Worm (Caenorhabditis elegans) whole organism, L4 larva: ENCODE results near the gene ZK105.8.
A peak's percentile ranks its signal among the peaks of the same experiment; 100 is the strongest.

Experiments
- F37D6.2 ChIP-seq: sonication (generic microtip); optimal IDR thresholded peaks from 2 replicates; lab custom pipeline; 2016; ENCODE audit warnings: mild to moderate bottlenecking, missing genetic modification characterization, missing compliant biosample characterization
- F49E8.2 ChIP-seq: sonication (generic microtip); optimal IDR thresholded peaks from 2 replicates; lab custom pipeline; 2016; ENCODE audit warnings: missing compliant biosample characterization, mild to moderate bottlenecking, missing genetic modification characterization, borderline replicate concordance
- T20F7.1 ChIP-seq: fragments of 200-800 bp; sonication (Bioruptor generic); optimal IDR thresholded peaks from 2 replicates; lab custom pipeline; 2018; ENCODE audit warnings: mild to moderate bottlenecking, missing genetic modification characterization, missing compliant biosample characterization
- Y48G9A.11 ChIP-seq: fragments of 200-800 bp; sonication (Bioruptor generic); IDR thresholded peaks from 2 replicates; pipeline ENCODE4 v1.3.6; 2022; ENCODE audit warnings: missing genetic modification reagents, missing genetic modification characterization, missing compliant biosample characterization
- ceh-28 ChIP-seq: fragments of 150-350 bp; optimal IDR thresholded peaks from 2 replicates; lab custom pipeline; 2014; ENCODE audit warnings: missing biosample characterization, missing genetic modification reagents, missing genetic modification characterization
- ceh-82 ChIP-seq: sonication (generic microtip); optimal IDR thresholded peaks from 2 replicates; lab custom pipeline; 2017; ENCODE audit warnings: missing biosample characterization, missing genetic modification characterization
- daf-19 ChIP-seq: fragments of 200-800 bp; sonication (Bioruptor generic); conservative IDR thresholded peaks from 2 replicates; pipeline ENCODE4 v1.3.6; 2022; ENCODE audit warnings: missing genetic modification characterization, missing compliant biosample characterization
- daf-8 ChIP-seq: fragments of 200-800 bp; sonication (Bioruptor generic); IDR thresholded peaks from 2 replicates; pipeline ENCODE4 v1.3.6; 2022; ENCODE audit warnings: missing genetic modification characterization, missing compliant biosample characterization
- dmd-8 ChIP-seq: fragments of 200-800 bp; sonication (Bioruptor generic); IDR thresholded peaks from 2 replicates; pipeline ENCODE4 v1.3.6; 2022; ENCODE audit warnings: missing genetic modification characterization, missing compliant biosample characterization
- dmd-9 ChIP-seq: fragments of 200-800 bp; sonication (Bioruptor generic); IDR thresholded peaks from 2 replicates; pipeline ENCODE4 v1.3.6; 2022; ENCODE audit warnings: missing genetic modification reagents, missing genetic modification characterization, missing compliant biosample characterization
- duxl-1 ChIP-seq: sonication (generic microtip); optimal IDR thresholded peaks from 2 replicates; lab custom pipeline; 2016; ENCODE audit warnings: mild to moderate bottlenecking, missing genetic modification characterization, moderate library complexity, missing compliant biosample characterization; ENCODE audit not compliant: poor library complexity
- dve-1 ChIP-seq: sonication (generic microtip); optimal IDR thresholded peaks from 2 replicates; lab custom pipeline; 2017; ENCODE audit warnings: antibody characterized with exemption, mild to moderate bottlenecking, missing genetic modification characterization, missing compliant biosample characterization; ENCODE audit not compliant: insufficient read depth
- egl-27 ChIP-seq: sonication (generic microtip); optimal IDR thresholded peaks from 3 replicates; lab custom pipeline; 2017; ENCODE audit warnings: missing biosample characterization, missing genetic modification reagents, missing genetic modification characterization
- hlh-11 ChIP-seq: fragments of 200-800 bp; sonication (Bioruptor generic); optimal IDR thresholded peaks from 2 replicates; lab custom pipeline; 2018; ENCODE audit warnings: mild to moderate bottlenecking, missing genetic modification characterization, missing compliant biosample characterization
- jun-1 ChIP-seq: fragments of 150-350 bp; optimal IDR thresholded peaks from 2 replicates; lab custom pipeline; 2014; ENCODE audit warnings: missing biosample characterization, missing genetic modification reagents, missing genetic modification characterization
- lin-1 ChIP-seq: fragments of 200-800 bp; sonication (Bioruptor generic); IDR thresholded peaks from 2 replicates; pipeline ENCODE4 v1.3.6; 2022; ENCODE audit warnings: missing genetic modification reagents, missing genetic modification characterization, missing compliant biosample characterization
- lin-38 ChIP-seq: fragments of 200-800 bp; sonication (Bioruptor generic); IDR thresholded peaks from 2 replicates; pipeline ENCODE4 v1.3.6; 2022; ENCODE audit warnings: missing genetic modification reagents, missing genetic modification characterization, missing compliant biosample characterization
- lir-3 ChIP-seq: sonication (generic microtip); optimal IDR thresholded peaks from 2 replicates; lab custom pipeline; 2016; ENCODE audit warnings: mild to moderate bottlenecking, missing genetic modification characterization, missing compliant biosample characterization
- madf-5 ChIP-seq, 2 experiments: fragments of 200-800 bp; sonication (Bioruptor generic); IDR thresholded peaks; 2 replicates each; pipeline ENCODE4 v1.3.6; 2022; ENCODE audit warnings: missing compliant biosample characterization in 2 of 2, missing genetic modification characterization in 2 of 2
- mdt-29 ChIP-seq: fragments of 200-800 bp; sonication (Bioruptor generic); IDR thresholded peaks from 2 replicates; pipeline ENCODE4 v1.3.6; 2022; ENCODE audit warnings: missing genetic modification reagents, missing genetic modification characterization, missing compliant biosample characterization
- mxl-2 ChIP-seq: fragments of 200-800 bp; sonication (Bioruptor generic); conservative IDR thresholded peaks from 2 replicates; pipeline ENCODE4 v1.3.6; 2022; ENCODE audit warnings: missing genetic modification reagents, missing genetic modification characterization, missing compliant biosample characterization
- mxl-3 ChIP-seq: fragments of 200-800 bp; sonication (Bioruptor generic); optimal IDR thresholded peaks from 2 replicates; lab custom pipeline; 2018; ENCODE audit warnings: mild to moderate bottlenecking, missing genetic modification characterization, missing compliant biosample characterization
- nhr-28 ChIP-seq: fragments of 150-350 bp; optimal IDR thresholded peaks from 2 replicates; lab custom pipeline; 2014; ENCODE audit warnings: missing biosample characterization, missing genetic modification characterization
- nhr-48 ChIP-seq: sonication (generic microtip); optimal IDR thresholded peaks from 2 replicates; lab custom pipeline; 2016; ENCODE audit warnings: mild to moderate bottlenecking, missing genetic modification characterization, missing compliant biosample characterization
- pha-4 ChIP-seq, 2 experiments: fragments of 150-350 bp in 1 of 2; fragments of 200-800 bp in 1 of 2; sonication (Bioruptor generic) in 1 of 2; IDR thresholded peaks in 1 of 2; optimal IDR thresholded peaks in 1 of 2; 2 replicates each; pipeline versions ENCODE4 v1.3.6 to Lab custom; 2014 to 2022; ENCODE audit warnings: missing genetic modification characterization in 2 of 2, missing genetic modification reagents in 2 of 2, missing biosample characterization in 1 of 2, missing compliant biosample characterization in 1 of 2
- rbr-2 ChIP-seq: sonication (generic microtip); optimal IDR thresholded peaks from 2 replicates; lab custom pipeline; 2016; ENCODE audit warnings: missing genotype, missing genetic modification characterization, missing compliant biosample characterization
- skn-1 ChIP-seq: fragments of 150-350 bp; optimal IDR thresholded peaks from 2 replicates; lab custom pipeline; 2014; ENCODE audit warnings: missing biosample characterization, missing genetic modification characterization
- unc-130 ChIP-seq: sonication (generic microtip); optimal IDR thresholded peaks from 2 replicates; lab custom pipeline; 2016; ENCODE audit warnings: missing genetic modification reagents, missing genetic modification characterization, missing compliant biosample characterization
- zfp-2 ChIP-seq: sonication (generic microtip); optimal IDR thresholded peaks from 2 replicates; lab custom pipeline; 2016; ENCODE audit warnings: mild to moderate bottlenecking, missing genetic modification characterization, missing compliant biosample characterization

ZK105.8 gene

ce11 chrV:7761906-7762305 is 37.6 kb downstream of the ZK105.8 start:
- TF ChIP-seq Y48G9A.11 (GFP tag; lab: Robert Waterston, UW), result no peak
- no peak for TF ChIP-seq dmd-9 (GFP tag; lab: Robert Waterston, UW)
- 0 out of 2 replicates have a peak, but pooled peaks have one; percentile 20 for TF ChIP-seq mdt-29
- no peak for TF ChIP-seq madf-5 (GFP tag; IDR thresholded peaks at IDR 0.05; lab: Robert Waterston, UW)
- TF ChIP-seq lir-3, result no peak
- TF ChIP-seq rbr-2, result no peak

ce11 chrV:7770961-7771360 is 46.7 kb downstream of the ZK105.8 start, which contains the start of gene frpr-3:
Gene frpr-3, plus strand, starts transcription at chrV:7771261.
- no peak for TF ChIP-seq duxl-1 (tag; lab: Kevin White, UChicago)
- TF ChIP-seq pha-4 (GFP tag; IDR thresholded peaks at IDR 0.05; lab: Robert Waterston, UW), result no peak
- TF ChIP-seq pha-4 (tag; optimal IDR thresholded peaks at IDR 0.05; lab: Kevin White, UChicago), result no peak
- no peak for TF ChIP-seq egl-27 (tag; lab: Kevin White, UChicago)
- TF ChIP-seq skn-1 (tag; lab: Kevin White, UChicago), result no peak
- no peak for TF ChIP-seq F37D6.2
- no peak for TF ChIP-seq dmd-8 (GFP tag; lab: Robert Waterston, UW)
- TF ChIP-seq lin-38 (GFP tag; lab: Robert Waterston, UW), result no peak
- TF ChIP-seq nhr-28 (tag; lab: Kevin White, UChicago), result no peak
- TF ChIP-seq unc-130 (GFP tag; lab: Kevin White, UChicago), result no peak
- no peak for TF ChIP-seq daf-19 (GFP tag; lab: Robert Waterston, UW)
- TF ChIP-seq T20F7.1 (GFP tag; lab: Kevin White, UChicago), result no peak
- no peak for TF ChIP-seq dve-1 (tag; lab: Kevin White, UChicago)

ce11 chrV:7773647-7774046 is 49.4 kb downstream of the ZK105.8 start:
- TF ChIP-seq mxl-3 (GFP tag; lab: Kevin White, UChicago), result no peak
- TF ChIP-seq lin-38 (GFP tag; lab: Robert Waterston, UW), result no peak
- TF ChIP-seq ceh-82 (tag; lab: Kevin White, UChicago), result no peak
- no peak for TF ChIP-seq zfp-2 (tag; lab: Kevin White, UChicago)
- TF ChIP-seq dmd-8 (GFP tag; lab: Robert Waterston, UW), result no peak
- TF ChIP-seq mxl-2 (GFP tag; lab: Robert Waterston, UW), result no peak

ce11 chrV:7774143-7774595 is 49.9 kb downstream of the ZK105.8 start, which contains the start of gene grl-10:
Gene grl-10, plus strand, starts transcription at chrV:7774545.
- peak; percentile 53 for TF ChIP-seq nhr-48 (tag; lab: Kevin White, UChicago)
- peak; percentile 58 for TF ChIP-seq mxl-3 (GFP tag; lab: Kevin White, UChicago)
- TF ChIP-seq hlh-11, result peak; percentile 37
- no peak for TF ChIP-seq daf-8 (GFP tag; lab: Robert Waterston, UW)
- no peak for TF ChIP-seq ceh-28 (tag; lab: Kevin White, UChicago)
- TF ChIP-seq, all 104 proteins: peak for 3

ce11 chrV:7775226-7775625 is 50.9 kb downstream of the ZK105.8 start:
- TF ChIP-seq lin-1 (GFP tag; lab: Robert Waterston, UW) (no peak), F49E8.2 (tag; lab: Kevin White, UChicago) (peak; percentile 13), duxl-1 (tag; lab: Kevin White, UChicago) (peak; percentile 19), jun-1 (tag; lab: Kevin White, UChicago) (no peak)
